Fruit fly (Drosophila melanogaster) whole organism, wandering third instar larva: ENCODE measurements around the gene CG31249.

Experiments
- Abd-B ChIP-seq: fragments of >200 bp; optimal IDR thresholded peaks from 2 replicates; lab custom pipeline; 2017; ENCODE audit warnings: missing biosample characterization, missing genetic modification characterization
- CG32264 ChIP-seq: fragments of 200-800 bp; sonication (Bioruptor generic); optimal IDR thresholded peaks from 2 replicates; lab custom pipeline; 2016; ENCODE audit warnings: missing biosample characterization, missing genetic modification characterization
- CG9705 ChIP-seq: fragments of 200-800 bp; sonication (Bioruptor generic); optimal IDR thresholded peaks from 2 replicates; lab custom pipeline; 2018; ENCODE audit warnings: missing biosample characterization, mild to moderate bottlenecking, missing genetic modification characterization
- CrebA ChIP-seq: fragments of 200-800 bp; sonication (Bioruptor generic); optimal IDR thresholded peaks from 2 replicates; lab custom pipeline; 2016; ENCODE audit warnings: missing biosample characterization, mild to moderate bottlenecking, missing genetic modification characterization, borderline replicate concordance
- Dfd ChIP-seq: fragments of >200 bp; optimal IDR thresholded peaks from 2 replicates; lab custom pipeline; 2017; ENCODE audit warnings: missing biosample characterization, missing genetic modification characterization
- Dif ChIP-seq: fragments of 200-275, 200-300 bp; sonication (Bioruptor generic); optimal IDR thresholded peaks from 2 replicates; lab custom pipeline; 2018; ENCODE audit warnings: missing biosample characterization, missing genetic modification characterization; ENCODE audit not compliant: partially characterized antibody
- HLH106 ChIP-seq: fragments of 200-800 bp; optimal IDR thresholded peaks from 3 replicates; lab custom pipeline; 2019; ENCODE audit warnings: missing biosample characterization, mild to moderate bottlenecking, missing genetic modification characterization, moderate library complexity
- Hnf4 ChIP-seq: fragments of 200-800 bp; sonication (Bioruptor generic); optimal IDR thresholded peaks from 2 replicates; lab custom pipeline; 2016; ENCODE audit warnings: missing biosample characterization, mild to moderate bottlenecking, missing genetic modification characterization
- Hr78 ChIP-seq: fragments of >200 bp; optimal IDR thresholded peaks from 2 replicates; lab custom pipeline; 2017; ENCODE audit warnings: missing biosample characterization, missing genetic modification characterization
- Jra ChIP-seq: sonication (Bioruptor generic); optimal IDR thresholded peaks from 2 replicates; lab custom pipeline; 2016; ENCODE audit warnings: missing biosample characterization, missing genetic modification characterization
- Mio ChIP-seq: sonication (Bioruptor generic); optimal IDR thresholded peaks from 2 replicates; lab custom pipeline; 2016; ENCODE audit warnings: missing biosample characterization, missing genetic modification characterization
- Myc ChIP-seq: fragments of >200 bp; optimal IDR thresholded peaks from 2 replicates; lab custom pipeline; 2017
- N ChIP-seq: fragments of >200 bp; optimal IDR thresholded peaks from 2 replicates; lab custom pipeline; 2018; ENCODE audit warnings: missing biosample characterization, missing external identifiers, missing genetic modification characterization
- OdsH ChIP-seq: fragments of 200-800 bp; sonication (Bioruptor generic); optimal IDR thresholded peaks from 2 replicates; lab custom pipeline; 2016; ENCODE audit warnings: missing biosample characterization, mild to moderate bottlenecking, missing genetic modification characterization
- Rel ChIP-seq, 2 experiments: fragments of 200-800 bp; sonication (Bioruptor generic) in 1 of 2; optimal IDR thresholded peaks; 2 replicates in 1 of 2; 3 replicates in 1 of 2; lab custom pipeline; 2016 to 2019; ENCODE audit warnings: mild to moderate bottlenecking in 2 of 2, missing biosample characterization in 2 of 2, missing genetic modification characterization in 2 of 2, moderate library complexity in 1 of 2
- Sp1 ChIP-seq: fragments of 200-800 bp; sonication (Bioruptor generic); optimal IDR thresholded peaks from 3 replicates; lab custom pipeline; 2019; ENCODE audit warnings: missing biosample characterization, mild to moderate bottlenecking, missing genetic modification characterization, moderate library complexity
- br ChIP-seq: fragments of 200-800 bp; sonication (Bioruptor generic); optimal IDR thresholded peaks from 2 replicates; lab custom pipeline; 2016; ENCODE audit warnings: missing biosample characterization, missing genetic modification characterization
- brk ChIP-seq: fragments of 200-800 bp; sonication (Bioruptor generic); optimal IDR thresholded peaks from 2 replicates; lab custom pipeline; 2016; ENCODE audit warnings: missing biosample characterization, mild to moderate bottlenecking, missing genetic modification characterization
- dl ChIP-seq, 2 experiments: fragments of 175-275, 200-275 bp in 1 of 2; fragments of 200-275 bp in 1 of 2; sonication (Bioruptor generic); optimal IDR thresholded peaks; lab custom pipeline; 2018; ENCODE audit warnings: mild to moderate bottlenecking in 2 of 2, missing biosample characterization in 2 of 2, missing genetic modification characterization in 2 of 2, moderate library complexity in 2 of 2; ENCODE audit not compliant: partially characterized antibody in 2 of 2, insufficient read depth in 1 of 2
- dmrt93B ChIP-seq: fragments of 200-800 bp; sonication (Bioruptor generic); optimal IDR thresholded peaks from 2 replicates; lab custom pipeline; 2018; ENCODE audit warnings: missing biosample characterization, mild to moderate bottlenecking, missing genetic modification characterization
- dsf ChIP-seq: sonication (Bioruptor generic); optimal IDR thresholded peaks from 2 replicates; lab custom pipeline; 2016; ENCODE audit warnings: missing biosample characterization, missing genetic modification characterization, borderline replicate concordance
- ey ChIP-seq: fragments of 200-800 bp; sonication (Bioruptor generic); optimal IDR thresholded peaks from 2 replicates; lab custom pipeline; 2016; ENCODE audit warnings: missing biosample characterization, missing genetic modification characterization
- foxo ChIP-seq, 2 experiments: fragments of 200-800 bp; sonication (Bioruptor generic); optimal IDR thresholded peaks; 2 replicates in 1 of 2; 3 replicates in 1 of 2; lab custom pipeline; 2016 to 2017; ENCODE audit warnings: missing biosample characterization in 2 of 2, missing genetic modification characterization in 2 of 2
- fru ChIP-seq: fragments of 200-800 bp; sonication (Bioruptor generic); optimal IDR thresholded peaks from 3 replicates; lab custom pipeline; 2016; ENCODE audit warnings: missing biosample characterization, mild to moderate bottlenecking, missing genetic modification characterization
- h ChIP-seq: fragments of 200-800 bp; sonication (Bioruptor generic); optimal IDR thresholded peaks from 3 replicates; lab custom pipeline; 2016; ENCODE audit warnings: missing biosample characterization, mild to moderate bottlenecking, missing genetic modification characterization
- jim ChIP-seq: fragments of 175-275, 200-325 bp; sonication (Bioruptor generic); optimal IDR thresholded peaks from 2 replicates; lab custom pipeline; 2016; ENCODE audit warnings: missing biosample characterization, mild to moderate bottlenecking, missing genetic modification characterization
- pan ChIP-seq: fragments of >200 bp; optimal IDR thresholded peaks from 2 replicates; lab custom pipeline; 2017
- psq ChIP-seq: fragments of 200-800 bp; sonication (Bioruptor generic); optimal IDR thresholded peaks from 3 replicates; lab custom pipeline; 2017; ENCODE audit warnings: missing biosample characterization, mild to moderate bottlenecking, missing genetic modification characterization, moderate library complexity
- rgr ChIP-seq: fragments of 200-800 bp; sonication (Bioruptor generic); optimal IDR thresholded peaks from 3 replicates; lab custom pipeline; 2016; ENCODE audit warnings: missing biosample characterization, mild to moderate bottlenecking, missing genetic modification characterization
- sv ChIP-seq: fragments of 200-800 bp; sonication (Bioruptor generic); optimal IDR thresholded peaks from 3 replicates; lab custom pipeline; 2016; ENCODE audit warnings: missing biosample characterization, missing genetic modification characterization
- tai ChIP-seq: sonication (Bioruptor generic); optimal IDR thresholded peaks from 2 replicates; lab custom pipeline; 2016; ENCODE audit warnings: missing biosample characterization, missing genetic modification characterization
- usp ChIP-seq: fragments of >200 bp; optimal IDR thresholded peaks from 2 replicates; lab custom pipeline; 2017; ENCODE audit warnings: missing biosample characterization, missing genetic modification characterization
- woc ChIP-seq: sonication (Bioruptor generic); optimal IDR thresholded peaks from 2 replicates; lab custom pipeline; 2016; ENCODE audit warnings: missing biosample characterization, mild to moderate bottlenecking, missing genetic modification characterization

CG31249 gene

DNA sequence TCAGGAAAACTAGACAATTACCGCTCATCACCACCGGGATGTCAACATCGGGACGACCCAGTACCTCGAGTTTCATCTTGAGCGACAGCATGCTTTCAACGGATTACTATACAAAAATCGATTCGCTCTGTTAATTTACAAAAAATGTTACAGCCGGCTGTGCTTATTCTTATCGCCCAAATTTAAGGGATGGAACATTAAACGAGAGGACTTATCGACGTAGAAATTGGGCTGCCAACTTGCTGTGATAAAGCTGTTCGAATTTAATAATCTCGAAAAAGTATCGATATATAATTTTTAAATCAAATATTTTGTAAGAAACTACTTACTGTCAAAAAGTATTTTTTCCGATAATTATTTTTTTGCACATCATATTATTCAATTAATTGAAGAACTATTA lies at the start of gene CG31249:
TSS of gene CG31249 (minus strand) at position 197 of the 400 bp plus-strand sequence.
- TF ChIP-seq Rel (GFP tag; optimal IDR thresholded peaks at IDR 0.05; lab: Kevin White, UChicago) = no peak
- peak; percentile 71 for TF ChIP-seq Rel (tag; optimal IDR thresholded peaks at IDR 0.05; lab: Kevin White, UChicago)
- no peak for TF ChIP-seq dsf (GFP tag; lab: Kevin White, UChicago)
- TF ChIP-seq ey (GFP tag; lab: Kevin White, UChicago) = peak; percentile 15
- no peak for TF ChIP-seq brk (GFP tag; lab: Kevin White, UChicago)
- TF ChIP-seq dmrt93B (GFP tag; lab: Kevin White, UChicago) = no peak
- TF ChIP-seq HLH106 = peak; percentile 43
- TF ChIP-seq rgr (GFP tag; lab: Kevin White, UChicago) = no peak
- TF ChIP-seq Hnf4 (GFP tag; lab: Kevin White, UChicago) = no peak
- TF ChIP-seq usp (GFP tag; lab: Kevin White, UChicago) = no peak
- no peak for TF ChIP-seq Sp1 (GFP tag; lab: Kevin White, UChicago)
- no peak for TF ChIP-seq tai (GFP tag; lab: Kevin White, UChicago)
- TF ChIP-seq, all 38 proteins: peak for 3

DNA sequence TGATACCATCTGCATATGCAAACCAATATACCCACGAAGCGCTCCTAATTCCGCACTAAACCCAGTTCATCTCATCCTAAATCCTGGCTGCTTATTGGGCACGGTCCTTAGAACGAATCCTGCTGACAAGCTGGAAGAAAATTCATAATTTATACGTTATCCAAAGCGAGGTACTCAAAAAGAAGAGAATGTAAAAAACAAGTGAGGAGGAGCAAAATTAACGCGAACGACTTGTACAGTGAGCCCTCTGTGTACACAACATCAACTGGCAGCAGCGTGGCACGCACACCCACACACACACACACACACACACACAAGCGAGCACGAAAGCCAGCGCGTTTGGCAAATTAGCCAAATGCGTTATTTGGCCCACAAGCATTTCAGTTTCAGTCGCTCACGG lies 49.4 kb upstream of the CG31249 start, which contains the start of gene TyrRII:
TSS of gene TyrRII (plus strand) at position 301 of the 400 bp plus-strand sequence.
- TF ChIP-seq Dfd (peak; percentile 66), CrebA (GFP tag; lab: Kevin White, UChicago) (no peak), Hnf4 (GFP tag; lab: Kevin White, UChicago) (no peak), N (GFP tag; lab: Kevin White, UChicago) (no peak), rgr (GFP tag; lab: Kevin White, UChicago) (no peak), pan (lab: Kevin White, UChicago) (no peak), tai (GFP tag; lab: Kevin White, UChicago) (no peak)
- TF ChIP-seq, all 38 proteins: peak for 1

DNA sequence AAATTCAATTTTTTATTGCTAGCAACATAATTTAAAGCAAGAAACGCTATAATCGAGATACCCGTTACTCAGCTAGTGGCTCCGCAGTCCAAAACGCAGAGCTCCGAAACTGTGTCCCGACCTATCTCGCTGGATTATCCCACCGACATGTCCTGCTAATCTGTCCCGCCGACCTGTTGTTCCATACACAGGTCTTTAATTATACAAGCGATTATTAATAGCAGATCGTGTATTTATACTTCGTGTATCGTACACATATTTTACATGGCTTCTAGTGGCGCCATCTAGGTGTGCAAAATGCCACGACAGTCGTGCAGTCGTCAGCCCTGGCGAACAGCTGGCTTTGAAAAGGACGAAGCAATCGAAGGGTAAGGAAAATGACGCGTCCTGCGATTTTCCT lies 46.4 kb upstream of the CG31249 start, which contains the start of gene CG14321:
TSS of gene CG14321 (plus strand) at position 338 of the 400 bp plus-strand sequence.
- TF ChIP-seq CG9705 (GFP tag; lab: Kevin White, UChicago) (no peak), OdsH (GFP tag; lab: Kevin White, UChicago) (no peak), Dif (GFP tag; lab: Kevin White, UChicago) (no peak), dmrt93B (GFP tag; lab: Kevin White, UChicago) (no peak), Mio (GFP tag; lab: Kevin White, UChicago) (no peak)
- TF ChIP-seq, all 38 proteins: peak for 0

DNA sequence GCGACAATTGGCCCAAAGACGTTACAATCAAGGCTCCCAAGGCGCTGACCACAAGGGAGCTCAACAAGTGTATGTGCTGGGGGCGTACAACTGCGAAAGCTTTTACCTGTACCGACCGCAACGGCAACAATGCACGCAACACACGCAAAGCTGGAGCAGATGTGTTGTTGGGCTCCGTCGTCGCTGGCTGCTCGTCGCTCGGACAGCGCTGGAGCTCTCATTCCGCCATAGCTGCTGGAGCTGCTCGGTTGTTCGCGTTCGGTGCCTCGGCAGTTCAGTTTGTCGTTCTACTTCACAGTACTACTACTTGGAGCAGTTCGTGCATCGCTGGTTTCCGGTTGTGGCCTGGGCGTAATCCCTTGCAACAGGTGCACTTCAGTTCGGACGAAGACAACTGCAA lies 38.7 kb upstream of the CG31249 start, which contains the start of gene Lgr1:
TSS of gene Lgr1 (plus strand) at position 220 of the 400 bp plus-strand sequence.
- no peak for TF ChIP-seq fru (GFP tag; lab: Kevin White, UChicago)
- TF ChIP-seq Dif (GFP tag; lab: Kevin White, UChicago) = no peak
- TF ChIP-seq CrebA (GFP tag; lab: Kevin White, UChicago) = no peak
- no peak for TF ChIP-seq Mio (GFP tag; lab: Kevin White, UChicago)
- TF ChIP-seq rgr (GFP tag; lab: Kevin White, UChicago) = no peak
- TF ChIP-seq sv (GFP tag; lab: Kevin White, UChicago) = no peak
- TF ChIP-seq tai (GFP tag; lab: Kevin White, UChicago) = no peak
- TF ChIP-seq Myc (lab: Kevin White, UChicago) = no peak
- no peak for TF ChIP-seq dl (GFP tag; optimal IDR thresholded peaks at IDR 0.05; lab: Kevin White, UChicago; ENCODE audit: insufficient read depth in 1 of 2, partially characterized antibody in 2 of 2)
- TF ChIP-seq h (GFP tag; lab: Kevin White, UChicago) = no peak
- TF ChIP-seq Hr78 (GFP tag; lab: Kevin White, UChicago) = no peak
- no peak for TF ChIP-seq Dfd
- TF ChIP-seq Sp1 (GFP tag; lab: Kevin White, UChicago) = no peak
- no peak for TF ChIP-seq Jra
- TF ChIP-seq Abd-B (GFP tag; lab: Kevin White, UChicago) = no peak
- TF ChIP-seq psq (GFP tag; lab: Kevin White, UChicago) = no peak
- no peak for TF ChIP-seq CG32264 (GFP tag; lab: Kevin White, UChicago)
- no peak for TF ChIP-seq woc (GFP tag; lab: Kevin White, UChicago)

DNA sequence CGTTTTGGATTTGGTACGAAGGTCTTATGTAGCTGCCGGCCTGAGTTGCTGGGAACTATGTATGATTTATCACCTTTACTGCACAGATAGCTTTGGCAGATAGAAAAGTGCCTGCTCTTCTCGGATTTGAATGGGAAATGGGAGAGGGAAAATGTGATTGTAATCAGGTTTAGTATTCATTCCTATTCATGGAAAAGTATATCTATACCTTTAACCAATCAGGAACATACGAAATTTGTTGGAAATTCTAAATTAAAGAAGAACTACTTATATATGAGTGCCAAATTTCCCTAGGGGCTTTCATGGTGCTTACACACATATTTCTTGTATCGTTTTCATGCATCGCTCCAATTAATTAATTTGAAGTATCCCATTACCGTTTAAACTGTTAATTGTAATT lies 38.1 kb upstream of the CG31249 start, which contains the start of gene Atg8b:
TSS of gene Atg8b (minus strand) at position 101 of the 400 bp plus-strand sequence.
- TF ChIP-seq jim (GFP tag; lab: Kevin White, UChicago) (no peak), Hnf4 (GFP tag; lab: Kevin White, UChicago) (no peak), br (GFP tag; lab: Kevin White, UChicago) (no peak), CG9705 (GFP tag; lab: Kevin White, UChicago) (no peak), rgr (GFP tag; lab: Kevin White, UChicago) (no peak), Sp1 (GFP tag; lab: Kevin White, UChicago) (no peak), ey (GFP tag; lab: Kevin White, UChicago) (no peak), dsf (GFP tag; lab: Kevin White, UChicago) (no peak), dmrt93B (GFP tag; lab: Kevin White, UChicago) (no peak), Hr78 (GFP tag; lab: Kevin White, UChicago) (no peak), Jra (no peak), fru (GFP tag; lab: Kevin White, UChicago) (no peak), Dif (GFP tag; lab: Kevin White, UChicago) (no peak), pan (lab: Kevin White, UChicago) (no peak), Myc (lab: Kevin White, UChicago) (no peak), N (GFP tag; lab: Kevin White, UChicago) (no peak), foxo (GFP tag; optimal IDR thresholded peaks at IDR 0.05; lab: Kevin White, UChicago) (no peak), dl (GFP tag; optimal IDR thresholded peaks at IDR 0.05; lab: Kevin White, UChicago; ENCODE audit: insufficient read depth in 1 of 2, partially characterized antibody in 2 of 2) (no peak), Rel (GFP tag; optimal IDR thresholded peaks at IDR 0.05; lab: Kevin White, UChicago) (no peak), Rel (tag; optimal IDR thresholded peaks at IDR 0.05; lab: Kevin White, UChicago) (no peak)
- TF ChIP-seq, all 38 proteins: peak for 0
